Worm (Caenorhabditis elegans): ENCODE measurements around the gene sru-21.
"Not testable (repeated sequence)": the region's sequence is repeated elsewhere in the genome, so short reads cannot be mapped to it uniquely, and the experiment has no call there.

Gene sru-21

DNA sequence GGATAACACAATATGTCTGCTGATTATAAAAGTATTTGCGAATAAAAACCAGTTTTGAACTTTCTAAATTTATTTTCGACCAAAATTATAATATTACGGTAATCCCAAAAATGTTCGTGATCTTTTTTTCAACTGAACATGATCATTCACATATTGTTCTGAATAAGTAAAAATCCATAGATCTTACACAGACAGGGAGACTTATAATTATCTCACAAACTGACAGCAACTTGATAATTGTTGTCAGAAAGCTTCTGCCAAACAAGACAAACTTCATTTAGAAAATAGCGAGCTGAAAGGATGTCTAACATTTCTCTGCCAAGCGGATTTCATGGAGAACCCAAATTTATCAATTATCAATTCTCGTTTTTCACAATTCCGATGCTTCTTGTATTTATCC is at the start of gene sru-21:
Gene sru-21, plus strand, starts transcription at position 301 of the 400 bp plus-strand sequence.
- TF ChIP-seq attf-4 (tag; optimal IDR thresholded peaks at IDR 0.05): no peak
- TF ChIP-seq lin-15B (tag; optimal IDR thresholded peaks at IDR 0.05): no peak

DNA sequence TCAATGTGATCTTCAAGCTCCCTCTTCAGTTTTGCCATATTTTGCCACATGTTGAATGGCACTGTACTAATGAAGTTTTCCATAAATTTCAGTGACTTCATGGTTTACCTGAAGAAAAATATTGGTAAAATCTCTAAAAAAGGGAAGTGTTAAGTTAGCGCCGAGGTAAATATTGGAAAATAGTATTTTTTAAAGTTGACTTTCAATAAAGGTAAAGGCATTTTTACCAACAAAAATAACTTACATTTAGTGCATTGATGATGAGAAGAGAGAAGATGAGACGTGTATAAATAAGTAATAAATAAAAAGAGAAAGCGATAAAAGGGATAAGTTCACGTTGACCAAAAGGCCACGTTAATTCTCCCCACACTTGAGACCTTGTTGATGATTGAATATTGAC is 48.4 kb upstream of the sru-21 start, which contains the start of gene Y45F10B.8:
Gene Y45F10B.8, minus strand, starts transcription at position 101 of the 400 bp plus-strand sequence.
- not testable (repeated sequence) for TF ChIP-seq vab-7 (GFP tag; IDR thresholded peaks at IDR 0.05); skn-1 (tag; optimal IDR thresholded peaks at IDR 0.05); jun-1 (tag; optimal IDR thresholded peaks at IDR 0.05)

ce11 chrIV:13578953-13579352 is 47.6 kb upstream of the sru-21 start, which contains the start of gene sru-16:
sru-16 (plus strand) TSS chrIV:13579253.
- TF ChIP-seq lin-29 (GFP tag; IDR thresholded peaks at IDR 0.05); daf-16 (GFP tag; optimal IDR thresholded peaks at IDR 0.05); daf-16 (tag; optimal IDR thresholded peaks at IDR 0.05); Y105C5A.15 (GFP tag; IDR thresholded peaks at IDR 0.05): not testable (repeated sequence)

DNA sequence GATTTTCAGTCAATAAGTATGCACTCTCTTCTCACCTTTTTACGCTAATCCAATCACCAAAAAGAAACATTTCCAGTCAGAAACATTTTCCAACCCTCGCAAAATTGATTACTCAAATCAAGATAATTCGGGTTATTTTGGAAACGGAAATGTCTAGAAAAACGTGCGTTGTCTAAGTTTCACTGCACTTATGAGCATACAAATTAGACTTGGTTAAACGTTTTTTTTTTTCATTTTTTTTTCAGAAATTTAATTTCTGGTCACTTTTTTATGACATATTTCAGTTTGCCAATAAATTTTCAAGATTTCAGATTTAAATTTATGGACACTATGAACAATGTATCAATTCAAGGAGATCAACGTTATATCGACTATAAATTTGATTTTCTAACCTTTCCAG is 43.7 kb upstream of the sru-21 start, which contains the start of gene sru-12:
Gene sru-12, plus strand, starts transcription at position 301 of the 400 bp plus-strand sequence.
- TF ChIP-seq php-3 (GFP tag; IDR thresholded peaks at IDR 0.05): no peak
- no peak for TF ChIP-seq ceh-62 (tag; optimal IDR thresholded peaks at IDR 0.05)
- TF ChIP-seq tag-97 (GFP tag; IDR thresholded peaks at IDR 0.05): no peak
- TF ChIP-seq unc-39 (tag; optimal IDR thresholded peaks at IDR 0.05): no peak
- TF ChIP-seq nhr-10 (tag; optimal IDR thresholded peaks at IDR 0.05): no peak
- TF ChIP-seq rbr-2 (tag; optimal IDR thresholded peaks at IDR 0.05): no peak
- no peak for TF ChIP-seq egl-27 (tag; optimal IDR thresholded peaks at IDR 0.05)
- no peak for TF ChIP-seq T20F7.1 (GFP tag; optimal IDR thresholded peaks at IDR 0.05)

- no peak for TF ChIP-seq tra-1 (GFP tag; IDR thresholded peaks at IDR 0.05)
- TF ChIP-seq aha-1 (tag): no peak
- no peak for TF ChIP-seq egl-43 (GFP tag; IDR thresholded peaks at IDR 0.05)
These were observed 41.9 kb upstream of the sru-21 start, which contains the start of gene sru-11 for ce11 chrIV:13584646-13585045. sru-11 (plus strand) TSS chrIV:13584946.

DNA sequence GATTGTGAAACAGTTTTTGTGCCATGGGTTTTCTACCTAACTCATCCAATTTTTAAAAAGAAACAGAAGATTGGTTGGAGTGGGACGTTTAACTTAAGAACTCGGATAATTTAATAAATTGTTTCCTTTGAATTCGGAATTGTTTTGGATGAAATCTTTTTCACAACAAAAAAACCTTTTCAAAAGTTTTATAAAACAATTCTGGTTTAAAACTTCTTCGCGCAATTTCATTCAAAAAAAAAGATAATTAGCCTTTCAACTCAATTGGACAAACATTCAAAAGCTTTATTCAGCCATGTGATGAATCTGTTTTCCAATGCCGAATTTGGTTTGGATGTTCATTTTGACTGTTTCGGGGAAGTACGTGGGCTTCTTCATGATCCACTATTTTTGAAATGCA is 39.4 kb upstream of the sru-21 start, which contains the start of gene Y45F10B.12:
Gene Y45F10B.12, plus strand, starts transcription at position 301 of the 400 bp plus-strand sequence.
- TF ChIP-seq egl-27 (tag; optimal IDR thresholded peaks at IDR 0.05): no peak
- TF ChIP-seq fos-1 (tag; optimal IDR thresholded peaks at IDR 0.05): no peak
- peak in 1 of 2 experiments; percentile 85 for TF ChIP-seq unc-62 (GFP tag; optimal IDR thresholded peaks at IDR 0.05 in 1 of 2)
- TF ChIP-seq unc-62 (tag; optimal IDR thresholded peaks at IDR 0.05): no peak

DNA sequence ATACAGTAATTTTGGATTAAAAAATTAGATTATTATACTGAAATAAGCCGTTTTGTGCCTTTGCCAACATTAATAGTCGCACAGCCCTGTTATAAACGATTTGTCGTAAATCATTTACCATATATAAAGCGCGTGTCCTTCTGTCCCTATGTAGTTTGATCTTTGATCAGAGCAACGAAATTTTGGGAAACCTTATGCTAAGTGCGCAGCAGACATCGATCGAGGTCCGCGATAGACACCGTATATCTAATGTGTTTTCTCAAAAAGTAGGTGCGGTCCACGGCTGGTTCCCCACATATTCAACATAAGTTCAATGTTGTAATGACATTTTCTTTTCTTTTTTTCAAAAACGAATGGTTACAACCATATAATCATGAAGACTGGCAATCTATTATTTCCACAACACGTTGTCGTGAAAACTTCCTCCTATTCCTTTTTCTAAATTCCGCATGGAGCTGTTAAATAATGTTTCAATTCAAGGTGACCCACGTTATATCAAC is 38.0 kb upstream of the sru-21 start, which contains the start of gene sru-9:
Gene sru-9, plus strand, starts transcription at position 450 of the 500 bp plus-strand sequence.
- TF ChIP-seq snpc-1.2 (GFP tag; IDR thresholded peaks at IDR 0.05): peak; percentile 66

ce11 chrIV:13591645-13592044 is 34.9 kb upstream of the sru-21 start, which contains the start of gene tsp-5:
tsp-5 (minus strand) TSS chrIV:13591745.
- TF ChIP-seq fos-1 (tag; optimal IDR thresholded peaks at IDR 0.05) (no peak), aha-1 (tag) (peak; percentile 33)

ce11 chrIV:13593351-13593750 is 33.2 kb upstream of the sru-21 start, which contains the start of gene Y45F10B.3:
Y45F10B.3 (plus strand) TSS chrIV:13593651.
- TF ChIP-seq lin-29 (GFP tag; IDR thresholded peaks at IDR 0.05) (no peak), nhr-6 (tag; optimal IDR thresholded peaks at IDR 0.05) (no peak), nhr-42 (GFP tag; IDR thresholded peaks at IDR 0.05) (no peak), dmd-8 (GFP tag; IDR thresholded peaks at IDR 0.05) (no peak), Y48G9A.11 (GFP tag; IDR thresholded peaks at IDR 0.05) (no peak), dmd-6 (GFP tag; IDR thresholded peaks at IDR 0.05) (no peak), F37D6.2 (tag; optimal IDR thresholded peaks at IDR 0.05) (no peak), attf-4 (tag; optimal IDR thresholded peaks at IDR 0.05) (no peak), ztf-11 (tag; optimal IDR thresholded peaks at IDR 0.05) (no peak), spr-1 (tag; optimal IDR thresholded peaks at IDR 0.05) (no peak), nhr-48 (tag; optimal IDR thresholded peaks at IDR 0.05) (no peak), Y5F2A.4 (GFP tag; optimal IDR thresholded peaks at IDR 0.05) (no peak), duxl-1 (tag; optimal IDR thresholded peaks at IDR 0.05; ENCODE audit: poor library complexity) (no peak), snpc-4 (tag; optimal IDR thresholded peaks at IDR 0.05) (no peak), spr-3 (GFP tag; optimal IDR thresholded peaks at IDR 0.05) (no peak), tra-1 (GFP tag; IDR thresholded peaks at IDR 0.05) (no peak), unc-39 (tag; optimal IDR thresholded peaks at IDR 0.05) (no peak), fos-1 (tag; optimal IDR thresholded peaks at IDR 0.05) (no peak)
